Worm (Caenorhabditis elegans) whole organism, mixed stage, embryonic: ENCODE data around the gene rfc-1.

Experiments used
- mep-1 ChIP-seq: fragments of 150-350 bp; optimal IDR thresholded peaks from 2 replicates; lab custom pipeline; 2017; ENCODE audit warnings: missing biosample characterization, missing genetic modification reagents, missing genetic modification characterization, inconsistent platforms
- mls-2 ChIP-seq: sonication (generic microtip); optimal IDR thresholded peaks from 2 replicates; lab custom pipeline; 2016; ENCODE audit warnings: mild to moderate bottlenecking, missing genetic modification characterization, moderate library complexity, missing compliant biosample characterization
- nhr-76 ChIP-seq: sonication (generic microtip); optimal IDR thresholded peaks from 2 replicates; lab custom pipeline; 2017; ENCODE audit warnings: missing biosample characterization, missing genetic modification characterization
- unc-39 ChIP-seq: fragments of 150-350 bp; optimal IDR thresholded peaks from 2 replicates; lab custom pipeline; 2014; ENCODE audit warnings: missing biosample characterization, missing genetic modification characterization
- ztf-11 ChIP-seq: fragments of 150-350 bp; optimal IDR thresholded peaks from 2 replicates; lab custom pipeline; 2014; ENCODE audit warnings: missing biosample characterization, missing genetic modification characterization

- TF ChIP-seq mls-2 (tag; lab: Kevin White, UChicago) (no peak), unc-39 (tag; lab: Kevin White, UChicago) (no peak), nhr-76 (no peak), mep-1 (no peak), ztf-11 (tag; lab: Kevin White, UChicago) (no peak)
Observed at ce11 chrV:14617711-14618110, 28.1 kb downstream of the rfc-1 start.
